Worm (Caenorhabditis elegans): Measurements from ENCODE around the gene F55C10.4.
"Not testable (repeated sequence)": the region's sequence is repeated elsewhere in the genome, so short reads cannot be mapped to it uniquely, and the experiment has no call there.

DNA sequence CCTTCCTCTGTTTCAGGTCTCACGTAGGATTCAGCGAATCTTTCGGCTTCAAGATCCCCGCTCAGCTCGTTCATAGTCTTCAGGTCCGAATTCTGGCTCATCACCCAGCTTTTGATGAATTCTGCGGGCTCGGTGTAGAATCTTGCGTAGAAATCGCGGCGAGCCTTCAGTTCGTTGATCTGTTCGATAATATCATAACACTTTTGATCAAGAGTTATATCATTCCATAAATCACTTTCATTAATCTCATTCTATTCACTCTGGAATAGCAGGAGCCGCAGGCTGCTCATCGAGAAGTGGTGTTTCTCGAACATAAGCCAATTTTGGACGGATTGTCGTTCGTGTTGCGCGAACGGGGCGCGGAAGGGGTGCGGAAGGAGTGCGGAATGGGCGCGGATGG is 8.5 kb downstream of the F55C10.4 start, which contains the start of gene K03B8.4:
- not testable (repeated sequence) for TF ChIP-seq pha-4 (tag; optimal IDR thresholded peaks at IDR 0.05); ahr-1 (tag; optimal IDR thresholded peaks at IDR 0.05); unc-86 (tag; optimal IDR thresholded peaks at IDR 0.05); nfya-1 (tag; optimal IDR thresholded peaks at IDR 0.05); ceh-24 (tag; optimal IDR thresholded peaks at IDR 0.05); ceh-30 (tag; optimal IDR thresholded peaks at IDR 0.05); dmd-4 (tag; optimal IDR thresholded peaks at IDR 0.05; ENCODE audit: borderline replicate concordance); fkh-6 (tag; optimal IDR thresholded peaks at IDR 0.05); ceh-14 (tag; optimal IDR thresholded peaks at IDR 0.05); pqm-1 (tag; optimal IDR thresholded peaks at IDR 0.05); ceh-2 (tag; optimal IDR thresholded peaks at IDR 0.05); ama-1 (optimal IDR thresholded peaks at IDR 0.05)

Data from whole organism, late embryonic.